Worm (Caenorhabditis elegans): Measurements from ENCODE around the gene lgc-8.
A peak's percentile ranks its signal among the peaks of the same experiment; 100 is the strongest.

The lgc-8 gene

DNA sequence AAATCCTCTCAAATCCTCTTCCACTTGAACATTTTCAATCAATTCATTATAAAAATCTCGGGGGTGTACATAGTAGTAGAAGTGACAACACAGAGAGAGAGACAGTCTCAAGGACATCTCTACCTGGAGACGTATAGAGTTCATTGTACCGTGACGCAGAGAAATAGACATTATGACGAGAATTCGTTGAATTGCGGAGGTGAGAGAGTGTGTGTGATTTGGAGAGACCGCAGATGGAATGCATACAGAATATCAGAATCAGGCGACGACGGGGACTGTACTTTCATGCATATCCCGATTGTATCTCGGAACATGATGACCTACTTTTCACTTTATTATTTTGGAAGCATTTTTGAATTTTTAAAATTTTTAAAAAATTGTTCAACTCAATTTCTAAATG lies 39.8 kb upstream of the lgc-8 start (continued):
- TF ChIP-seq snpc-4 (tag; optimal IDR thresholded peaks at IDR 0.05), result no peak

DNA sequence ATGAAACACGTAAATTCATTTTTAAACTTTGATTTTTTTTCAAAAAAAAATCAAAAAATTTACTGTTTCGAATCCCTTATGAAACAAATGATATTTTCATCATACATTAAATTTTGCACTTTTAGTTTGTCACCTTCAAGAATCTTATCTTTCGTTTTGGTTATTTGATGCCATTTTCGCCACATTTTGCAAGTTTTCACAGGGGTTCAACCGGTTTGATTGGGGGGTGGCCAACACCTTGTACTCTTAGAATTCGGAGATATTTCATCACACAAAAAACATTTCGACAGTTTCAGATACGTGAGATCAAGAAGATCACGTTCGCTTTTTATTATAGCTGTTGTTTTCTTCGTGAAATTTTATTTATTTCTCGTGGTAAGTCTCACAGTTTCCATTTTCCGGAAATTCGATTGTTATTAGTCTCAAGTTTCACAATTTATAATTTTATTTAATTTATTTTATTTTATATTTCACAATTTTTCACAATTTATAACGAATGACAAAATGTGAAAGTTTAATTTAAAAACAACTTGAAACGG lies 38.4 kb upstream of the lgc-8 start, which contains the start of gene Y57G11C.31:
TSS of gene Y57G11C.31 (plus strand) at position 276 of the 539 bp plus-strand sequence.
- peak; percentile 66 for TF ChIP-seq nhr-85 (tag)
- peak in 2 of 6 experiments; percentile 14 to 44 for TF ChIP-seq elt-3 (tag; optimal IDR thresholded peaks at IDR 0.05)
- no peak for TF ChIP-seq ets-5 (GFP tag; IDR thresholded peaks at IDR 0.05)
- TF ChIP-seq snpc-4 (tag; optimal IDR thresholded peaks at IDR 0.05), result no peak
- TF ChIP-seq efl-1 (optimal IDR thresholded peaks at IDR 0.05), result no peak
- TF ChIP-seq efl-1 (GFP tag; optimal IDR thresholded peaks at IDR 0.05 in 1 of 2), result peak in 1 of 2 experiments; percentile 86

ce11 chrIV:14679060-14679459 lies 36.5 kb upstream of the lgc-8 start:
- TF ChIP-seq vab-15 (tag; optimal IDR thresholded peaks at IDR 0.05), result no peak
- TF ChIP-seq nhr-85 (tag), result no peak
- peak in 1 of 6 experiments; percentile 11 for TF ChIP-seq elt-3 (tag; optimal IDR thresholded peaks at IDR 0.05)
- TF ChIP-seq blmp-1 (tag; optimal IDR thresholded peaks at IDR 0.05), result peak; percentile 62
- TF ChIP-seq mdl-1 (tag; optimal IDR thresholded peaks at IDR 0.05), result no peak

- no peak for TF ChIP-seq nhr-85 (tag)
- TF ChIP-seq snpc-4 (tag; optimal IDR thresholded peaks at IDR 0.05), result no peak
- TF ChIP-seq elt-3 (tag; optimal IDR thresholded peaks at IDR 0.05), result no peak
- no peak for TF ChIP-seq lin-15B (tag; optimal IDR thresholded peaks at IDR 0.05)
- no peak for TF ChIP-seq hlh-4 (tag; optimal IDR thresholded peaks at IDR 0.05)
- TF ChIP-seq nhr-47 (tag; optimal IDR thresholded peaks at IDR 0.05), result no peak
- TF ChIP-seq tbx-2 (tag; optimal IDR thresholded peaks at IDR 0.05), result no peak
These were observed 27.9 kb upstream of the lgc-8 start for ce11 chrIV:14687716-14688115.

- TF ChIP-seq dpl-1 (GFP tag; optimal IDR thresholded peaks at IDR 0.05) (no peak), ama-1 (optimal IDR thresholded peaks at IDR 0.05) (no peak), ces-1 (GFP tag; optimal IDR thresholded peaks at IDR 0.05) (no peak), nhr-11 (tag; optimal IDR thresholded peaks at IDR 0.05) (no peak), fos-1 (tag; optimal IDR thresholded peaks at IDR 0.05) (no peak), nhr-85 (tag) (no peak), unc-130 (tag; optimal IDR thresholded peaks at IDR 0.05) (no peak), lir-3 (tag; optimal IDR thresholded peaks at IDR 0.05; ENCODE audit: poor library complexity) (no peak), tlp-1 (tag; optimal IDR thresholded peaks at IDR 0.05) (no peak)
These were observed 15.8 kb upstream of the lgc-8 start, which contains the start of gene haf-8 for ce11 chrIV:14699840-14700239. TSS of gene haf-8 (minus strand) at chrIV:14699940.

DNA sequence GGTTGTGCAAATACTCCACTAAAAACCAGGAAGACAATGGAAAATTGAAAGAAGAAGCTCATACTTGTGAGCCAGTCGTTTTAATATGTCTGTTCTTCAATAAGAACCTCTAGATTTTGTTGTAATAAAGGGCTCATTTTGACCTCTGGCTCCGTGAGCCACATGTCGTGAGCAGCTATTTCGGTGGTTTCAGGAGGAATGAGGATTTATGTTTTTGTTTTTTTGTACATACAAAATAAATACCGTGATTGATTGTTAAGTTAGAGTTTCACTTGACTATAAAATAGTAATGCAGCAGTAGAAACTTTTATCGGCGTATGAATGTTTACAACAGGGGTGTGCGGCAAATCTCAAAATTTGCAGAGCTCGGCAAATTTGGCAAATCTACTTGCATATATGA lies 11.4 kb upstream of the lgc-8 start, which contains the start of gene Y57G11C.40:
TSS of gene Y57G11C.40 (minus strand) at position 101 of the 400 bp plus-strand sequence.
- no peak for TF ChIP-seq dpl-1 (GFP tag; optimal IDR thresholded peaks at IDR 0.05)
- TF ChIP-seq nhr-90 (tag; optimal IDR thresholded peaks at IDR 0.05; ENCODE audit: poor library complexity), result no peak
- no peak for TF ChIP-seq ceh-8 (GFP tag; optimal IDR thresholded peaks at IDR 0.05)
- TF ChIP-seq fos-1 (tag; optimal IDR thresholded peaks at IDR 0.05), result no peak
- no peak for TF ChIP-seq ceh-90 (tag; optimal IDR thresholded peaks at IDR 0.05)
- TF ChIP-seq pqm-1 (tag; optimal IDR thresholded peaks at IDR 0.05), result no peak
- TF ChIP-seq tbx-2 (tag; optimal IDR thresholded peaks at IDR 0.05), result no peak
- TF ChIP-seq vab-15 (tag; optimal IDR thresholded peaks at IDR 0.05), result no peak
- TF ChIP-seq lin-14 (GFP tag; optimal IDR thresholded peaks at IDR 0.05), result no peak
- no peak for TF ChIP-seq mep-1 (tag; optimal IDR thresholded peaks at IDR 0.05)
- no peak for TF ChIP-seq zip-4 (GFP tag; optimal IDR thresholded peaks at IDR 0.05)
- TF ChIP-seq ces-1 (GFP tag; optimal IDR thresholded peaks at IDR 0.05), result no peak
- TF ChIP-seq lin-35 (GFP tag; optimal IDR thresholded peaks at IDR 0.05), result no peak
- no peak for TF ChIP-seq blmp-1 (tag; optimal IDR thresholded peaks at IDR 0.05)
- no peak for TF ChIP-seq skn-1 (tag; optimal IDR thresholded peaks at IDR 0.05)

- TF ChIP-seq ztf-11 (tag; optimal IDR thresholded peaks at IDR 0.05) (no peak), irx-1 (tag; optimal IDR thresholded peaks at IDR 0.05) (no peak), nhr-71 (tag; optimal IDR thresholded peaks at IDR 0.05) (no peak), sptf-1 (tag; optimal IDR thresholded peaks at IDR 0.05) (no peak), nhr-12 (tag; optimal IDR thresholded peaks at IDR 0.05) (no peak), mdl-1 (tag; optimal IDR thresholded peaks at IDR 0.05) (no peak), nhr-11 (tag; optimal IDR thresholded peaks at IDR 0.05) (no peak), zag-1 (tag; optimal IDR thresholded peaks at IDR 0.05) (no peak), unc-130 (tag; optimal IDR thresholded peaks at IDR 0.05) (no peak), Y116A8C.19 (tag; optimal IDR thresholded peaks at IDR 0.05; ENCODE audit: borderline replicate concordance) (no peak)
These were observed 10.6 kb upstream of the lgc-8 start for ce11 chrIV:14704952-14705351.

Measured in whole organism, L1 larva.